Fruit fly (Drosophila melanogaster) S2 (cell line): Measurements from ENCODE around the gene CG44325.

Experiments
- CG8478 ChIP-seq: fragments of >200 bp; optimal IDR thresholded peaks from 2 replicates; lab custom pipeline; 2018
- CTCF ChIP-seq, 2 experiments: fragments of >200 bp; optimal IDR thresholded peaks; 2 replicates each; lab custom pipeline; 2018

- TF ChIP-seq CG8478 (lab: Kevin White, UChicago) (no peak), CTCF (optimal IDR thresholded peaks at IDR 0.05; lab: Kevin White, UChicago) (no peak)
Observed at dm6 chrX:9102125-9102524, 23.8 kb upstream of the CG44325 start.
